Fruit fly (Drosophila melanogaster): ENCODE data around the gene Cyp28a5.

Gene Cyp28a5

dm6 chr2L:14024746-14025105, 47.6 kb downstream of the Cyp28a5 start (continued):
- TF ChIP-seq Pdp1 (GFP tag; optimal IDR thresholded peaks at IDR 0.05) (peak in 1 of 2 experiments; percentile 92), CG3281 (GFP tag; optimal IDR thresholded peaks at IDR 0.05) (no peak), bsh (GFP tag; optimal IDR thresholded peaks at IDR 0.05) (peak in 1 of 2 experiments; percentile 47), CG2120 (GFP tag; optimal IDR thresholded peaks at IDR 0.05) (peak; percentile 49), pum (GFP tag; optimal IDR thresholded peaks at IDR 0.05) (peak; percentile 28), gcm2 (GFP tag; optimal IDR thresholded peaks at IDR 0.05) (no peak), NfI (GFP tag; optimal IDR thresholded peaks at IDR 0.05) (peak; percentile 30), CG2678 (tag; optimal IDR thresholded peaks at IDR 0.05) (peak; percentile 51), E2f1 (GFP tag; IDR thresholded peaks at IDR 0.05) (no peak), CG2712 (tag; optimal IDR thresholded peaks at IDR 0.05) (peak; percentile 51), Oli (tag; optimal IDR thresholded peaks at IDR 0.05) (peak; percentile 76), CG11398 (GFP tag; optimal IDR thresholded peaks at IDR 0.05) (no peak), cas (GFP tag; IDR thresholded peaks at IDR 0.05) (no peak), Sox102F (GFP tag; optimal IDR thresholded peaks at IDR 0.05) (peak; percentile 73), CG15269 (tag; optimal IDR thresholded peaks at IDR 0.05) (peak; percentile 65), CG5245 (GFP tag; optimal IDR thresholded peaks at IDR 0.05) (no peak), Myb (GFP tag; optimal IDR thresholded peaks at IDR 0.05) (peak; percentile 4), kay (GFP tag; optimal IDR thresholded peaks at IDR 0.05) (peak; percentile 10), CG12942 (GFP tag; optimal IDR thresholded peaks at IDR 0.05) (no peak), CG14860 (GFP tag; IDR thresholded peaks at IDR 0.05; ENCODE audit: partially characterized antibody) (no peak), pfk (GFP tag; optimal IDR thresholded peaks at IDR 0.05) (no peak), CG13624 (GFP tag; optimal IDR thresholded peaks at IDR 0.05) (peak; percentile 22), D19A (tag; optimal IDR thresholded peaks at IDR 0.05) (peak; percentile 99), esg (GFP tag; conservative IDR thresholded peaks at IDR 0.05) (no peak), Lpt (GFP tag; optimal IDR thresholded peaks at IDR 0.05) (no peak), gro (GFP tag; optimal IDR thresholded peaks at IDR 0.05) (no peak), ind (GFP tag; optimal IDR thresholded peaks at IDR 0.05) (peak; percentile 48), PHDP (tag; optimal IDR thresholded peaks at IDR 0.05) (peak; percentile 44), Elba2 (GFP tag; optimal IDR thresholded peaks at IDR 0.05) (no peak), wek (GFP tag; optimal IDR thresholded peaks at IDR 0.05) (no peak), Vsx1 (GFP tag; optimal IDR thresholded peaks at IDR 0.05) (no peak), CG13424 (tag; optimal IDR thresholded peaks at IDR 0.05) (peak; percentile 45), CoRest (tag; optimal IDR thresholded peaks at IDR 0.05) (peak; percentile 69), CG15479 (GFP tag; optimal IDR thresholded peaks at IDR 0.05) (no peak), prd (optimal IDR thresholded peaks at IDR 0.05) (no peak), prd (GFP tag; IDR thresholded peaks at IDR 0.05) (peak; percentile 50; the same call in 1 of the 3 replicates), so (GFP tag; IDR thresholded peaks at IDR 0.05) (no peak), CG30403 (GFP tag; optimal IDR thresholded peaks at IDR 0.05) (peak; percentile 67), CG10147 (GFP tag; optimal IDR thresholded peaks at IDR 0.05) (peak; percentile 36), CG7556 (GFP tag; optimal IDR thresholded peaks at IDR 0.05) (peak; percentile 13), CG10565 (GFP tag; optimal IDR thresholded peaks at IDR 0.05) (no peak), CG11093 (GFP tag; IDR thresholded peaks at IDR 0.05) (no peak), kni (GFP tag; optimal IDR thresholded peaks at IDR 0.05) (no peak), Sry-β (GFP tag; optimal IDR thresholded peaks at IDR 0.05) (no peak), CG17359 (tag; optimal IDR thresholded peaks at IDR 0.05) (peak; percentile 32), gem (tag; optimal IDR thresholded peaks at IDR 0.05) (peak; percentile 79), CG9437 (GFP tag; optimal IDR thresholded peaks at IDR 0.05) (peak; percentile 31), CG17361 (GFP tag; IDR thresholded peaks at IDR 0.05) (peak; percentile 48; the same call in 1 of the 3 replicates), dysf (GFP tag; IDR thresholded peaks at IDR 0.05) (peak; percentile 65), ap (GFP tag; IDR thresholded peaks at IDR 0.05) (no peak), Gug (GFP tag; IDR thresholded peaks at IDR 0.05) (no peak)
